Worm (Caenorhabditis elegans) whole organism, L2 larva: ENCODE measurements around the gene pdfr-1.

Source experiments
- C34F6.9 ChIP-seq: fragments of 150-350 bp; optimal IDR thresholded peaks from 2 replicates; lab custom pipeline; 2014; ENCODE audit warnings: missing biosample characterization, missing genetic modification characterization
- ZK546.5 ChIP-seq: sonication (generic microtip); optimal IDR thresholded peaks from 2 replicates; lab custom pipeline; 2017; ENCODE audit warnings: missing biosample characterization, missing genetic modification characterization
- blmp-1 ChIP-seq: sonication (generic microtip); optimal IDR thresholded peaks from 2 replicates; lab custom pipeline; 2017; ENCODE audit warnings: missing genetic modification characterization, mild to moderate bottlenecking, missing compliant biosample characterization, antibody characterized with exemption, moderate library complexity; ENCODE audit not compliant: insufficient read depth
- dmd-4 ChIP-seq: sonication (generic microtip); optimal IDR thresholded peaks from 2 replicates; lab custom pipeline; 2017; ENCODE audit warnings: missing biosample characterization, missing genetic modification characterization
- egl-27 ChIP-seq: sonication (generic microtip); optimal IDR thresholded peaks from 3 replicates; lab custom pipeline; 2017; ENCODE audit warnings: missing biosample characterization, missing genetic modification reagents, missing genetic modification characterization
- lin-11 ChIP-seq: fragments of 150-350 bp; sonication (generic microtip); optimal IDR thresholded peaks from 2 replicates; lab custom pipeline; 2014; ENCODE audit warnings: missing biosample characterization, missing genetic modification characterization, inconsistent platforms, mixed read lengths
- lin-13 ChIP-seq: fragments of 150-350 bp; optimal IDR thresholded peaks from 2 replicates; lab custom pipeline; 2014; ENCODE audit warnings: missing biosample characterization, missing genetic modification reagents, missing genetic modification characterization
- mab-5 ChIP-seq: fragments of 150-350 bp; optimal IDR thresholded peaks from 2 replicates; lab custom pipeline; 2014; ENCODE audit warnings: missing biosample characterization, missing genetic modification characterization
- nhr-11 ChIP-seq: fragments of 150-350 bp; optimal IDR thresholded peaks from 2 replicates; lab custom pipeline; 2014; ENCODE audit warnings: missing biosample characterization, missing genetic modification characterization
- nhr-77 ChIP-seq: fragments of 150-350 bp; optimal IDR thresholded peaks from 2 replicates; lab custom pipeline; 2014; ENCODE audit warnings: missing biosample characterization, missing genetic modification characterization
- unc-62 ChIP-seq: fragments of 150-350 bp; optimal IDR thresholded peaks from 2 replicates; lab custom pipeline; 2014; ENCODE audit warnings: missing biosample characterization, missing genetic modification reagents, missing genetic modification characterization
- zag-1 ChIP-seq: fragments of 150-350 bp; optimal IDR thresholded peaks from 2 replicates; lab custom pipeline; 2014; ENCODE audit warnings: missing biosample characterization, missing genetic modification characterization
- ztf-1 ChIP-seq: fragments of 200-800 bp; sonication (Bioruptor generic); conservative IDR thresholded peaks from 2 replicates; pipeline ENCODE4 v1.3.6; 2022; ENCODE audit warnings: missing genetic modification characterization, missing compliant biosample characterization

pdfr-1 gene

ce11 chrIII:6589499-6589898 lies 62.4 kb downstream of the pdfr-1 start:
- no peak for TF ChIP-seq C34F6.9
- no peak for TF ChIP-seq dmd-4 (tag; lab: Kevin White, UChicago)
- TF ChIP-seq mab-5, result no peak
- no peak for TF ChIP-seq nhr-77
- TF ChIP-seq lin-11 (tag; lab: Kevin White, UChicago), result no peak
- no peak for TF ChIP-seq egl-27 (tag; lab: Kevin White, UChicago)
- no peak for TF ChIP-seq nhr-11 (tag; lab: Kevin White, UChicago)
- no peak for TF ChIP-seq zag-1 (tag; lab: Kevin White, UChicago)
- no peak for TF ChIP-seq ZK546.5 (tag; lab: Kevin White, UChicago)
- no peak for TF ChIP-seq blmp-1 (tag; lab: Kevin White, UChicago)

DNA sequence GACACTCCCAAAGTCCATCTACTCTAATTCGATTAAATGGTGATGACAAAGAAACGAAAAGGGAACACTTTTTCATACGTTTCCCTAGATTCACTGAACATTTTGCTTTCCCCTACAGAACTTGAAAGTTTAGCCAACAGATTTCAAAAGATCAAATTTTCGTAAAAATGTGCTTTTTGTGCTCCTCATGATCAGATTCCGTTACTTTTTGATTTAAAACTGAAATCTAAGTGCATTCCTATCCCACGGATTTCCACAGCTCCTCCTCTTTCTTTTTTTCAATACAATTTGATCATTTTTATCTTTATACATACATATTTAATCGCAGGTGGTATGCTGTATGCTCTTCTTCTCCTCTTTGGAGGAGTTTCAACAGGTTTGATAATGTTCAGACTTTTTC lies 64.3 kb downstream of the pdfr-1 start, which contains the start of gene ddo-3:
Gene ddo-3, plus strand, starts transcription at position 301 of the 400 bp plus-strand sequence.
- no peak for TF ChIP-seq ZK546.5 (tag; lab: Kevin White, UChicago)
- TF ChIP-seq lin-13, result no peak
- TF ChIP-seq unc-62 (GFP tag; lab: Kevin White, UChicago), result no peak
- TF ChIP-seq ztf-1 (GFP tag; lab: Robert Waterston, UW), result no peak
